Fruit fly (Drosophila melanogaster): ENCODE results near the gene CG7518.

The CG7518 gene

DNA sequence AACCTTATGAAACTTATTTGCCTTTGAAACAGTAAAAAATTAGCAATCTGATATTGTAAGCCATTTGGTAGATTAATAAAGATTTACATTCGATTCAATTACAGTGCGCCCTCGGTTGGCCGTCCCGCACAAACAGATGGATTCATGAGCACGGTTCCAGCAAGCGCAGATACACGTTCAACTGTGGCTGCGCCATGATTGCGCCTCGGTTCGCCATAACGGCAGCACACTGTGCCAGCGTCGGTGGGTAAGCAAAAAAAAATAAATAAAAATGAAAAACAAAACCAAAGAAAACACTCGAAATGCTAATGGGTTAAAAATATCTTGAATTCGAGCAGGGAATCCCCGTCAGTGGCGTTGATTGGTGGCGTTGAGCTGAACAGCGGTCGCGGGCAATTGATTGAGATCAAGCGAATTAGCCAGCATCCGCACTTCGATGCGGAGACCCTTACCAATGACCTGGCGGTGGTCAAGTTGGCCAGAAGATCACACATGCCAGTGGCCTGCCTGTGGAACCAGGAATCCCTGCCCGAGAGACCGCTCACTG lies 41.2 kb downstream of the CG7518 start (continued):
- TF ChIP-seq Lpt (GFP tag; optimal IDR thresholded peaks at IDR 0.05) (no peak), net (GFP tag; optimal IDR thresholded peaks at IDR 0.05) (peak; percentile 8), dsx (GFP tag; optimal IDR thresholded peaks at IDR 0.05; ENCODE audit: poor library complexity, severe bottlenecking) (no peak), Met (GFP tag; optimal IDR thresholded peaks at IDR 0.05) (peak; percentile 51), esn (GFP tag; optimal IDR thresholded peaks at IDR 0.05) (no peak), Eip75B (GFP tag; optimal IDR thresholded peaks at IDR 0.05) (no peak), CG6792 (GFP tag; optimal IDR thresholded peaks at IDR 0.05) (no peak), CG32006 (GFP tag; optimal IDR thresholded peaks at IDR 0.05) (no peak)

DNA sequence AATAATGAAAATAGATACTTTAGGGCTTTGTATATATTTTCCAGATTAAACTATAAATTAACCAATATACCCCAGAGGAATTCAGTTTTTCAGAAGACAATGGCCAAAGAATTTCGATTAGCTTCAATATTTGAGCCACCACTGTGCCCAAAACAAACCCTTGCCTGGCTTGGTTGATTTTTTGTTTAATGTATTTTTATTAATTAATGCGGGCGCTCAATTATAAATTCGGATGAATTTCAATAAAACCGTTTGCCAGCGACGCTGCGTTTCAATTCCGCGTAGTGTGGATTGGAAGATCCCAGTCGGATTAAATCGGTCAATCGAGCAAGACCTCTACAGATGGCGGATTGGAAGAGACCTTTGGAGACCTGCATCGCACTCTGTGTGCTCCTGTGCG lies 43.9 kb downstream of the CG7518 start, which contains the start of gene CG11670:
Gene CG11670, plus strand, starts transcription at position 301 of the 400 bp plus-strand sequence.
- TF ChIP-seq CG6792 (GFP tag; optimal IDR thresholded peaks at IDR 0.05) (no peak), CG10631 (GFP tag; optimal IDR thresholded peaks at IDR 0.05) (no peak), ss (GFP tag; optimal IDR thresholded peaks at IDR 0.05) (no peak), CG6854 (GFP tag; optimal IDR thresholded peaks at IDR 0.05) (no peak), spab (GFP tag; optimal IDR thresholded peaks at IDR 0.05) (no peak), CG11294 (GFP tag; IDR thresholded peaks at IDR 0.05) (no peak), esn (GFP tag; optimal IDR thresholded peaks at IDR 0.05) (no peak), Ets21C (GFP tag; optimal IDR thresholded peaks at IDR 0.05) (no peak), Smox (GFP tag; optimal IDR thresholded peaks at IDR 0.05) (no peak), Sox14 (GFP tag; optimal IDR thresholded peaks at IDR 0.05) (no peak), Hr38 (GFP tag; optimal IDR thresholded peaks at IDR 0.05) (no peak), CG7368 (GFP tag; optimal IDR thresholded peaks at IDR 0.05) (no peak), fd59A (GFP tag; optimal IDR thresholded peaks at IDR 0.05) (no peak), Hr4 (GFP tag; optimal IDR thresholded peaks at IDR 0.05) (no peak), achi (GFP tag; optimal IDR thresholded peaks at IDR 0.05) (no peak), CG16779 (tag; optimal IDR thresholded peaks at IDR 0.05) (no peak), cyc (GFP tag; optimal IDR thresholded peaks at IDR 0.05) (no peak), Eip78C (GFP tag) (no peak)

DNA sequence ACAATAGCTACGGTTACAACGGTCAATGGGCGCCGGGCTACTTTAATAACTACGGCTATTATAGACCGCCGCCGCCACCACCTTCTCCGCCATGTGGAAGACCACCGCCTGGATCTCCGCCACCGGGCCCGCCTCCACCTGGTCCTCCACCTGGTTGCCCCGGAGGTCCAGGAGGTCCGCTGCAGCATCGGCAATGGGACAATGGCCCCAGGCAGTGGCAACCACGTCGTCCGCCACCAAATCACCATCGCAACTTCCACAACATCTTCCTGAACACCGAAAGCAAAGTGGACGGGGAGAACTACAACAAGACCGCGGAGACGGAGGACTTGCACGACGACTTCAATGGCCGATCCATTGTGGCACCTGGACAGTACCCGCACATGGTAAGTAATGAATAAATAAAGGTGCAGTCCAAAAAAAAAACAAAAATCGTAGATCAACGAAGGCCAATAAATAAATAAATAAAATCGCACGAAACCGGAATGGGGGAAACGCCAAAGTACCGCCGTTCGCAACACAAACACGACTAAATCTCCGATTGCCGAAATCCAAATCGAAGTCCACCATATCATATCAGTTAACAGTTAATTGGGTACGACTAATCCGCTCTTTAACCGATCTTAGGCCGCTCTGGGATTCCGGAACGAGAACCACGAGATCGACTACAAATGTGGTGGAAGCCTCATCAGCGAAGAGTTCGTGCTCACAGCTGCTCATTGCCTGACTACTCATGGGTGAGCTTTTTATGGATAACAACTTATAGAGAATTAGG lies 44.6 kb downstream of the CG7518 start, which contains the start of gene snk:
Gene snk, minus strand, starts transcription at position 513 of the 775 bp plus-strand sequence.
- TF ChIP-seq Sox15 (GFP tag; optimal IDR thresholded peaks at IDR 0.05) (no peak), CG31627 (GFP tag; optimal IDR thresholded peaks at IDR 0.05) (no peak), spab (GFP tag; optimal IDR thresholded peaks at IDR 0.05) (no peak), CG32006 (GFP tag; optimal IDR thresholded peaks at IDR 0.05) (no peak)

DNA sequence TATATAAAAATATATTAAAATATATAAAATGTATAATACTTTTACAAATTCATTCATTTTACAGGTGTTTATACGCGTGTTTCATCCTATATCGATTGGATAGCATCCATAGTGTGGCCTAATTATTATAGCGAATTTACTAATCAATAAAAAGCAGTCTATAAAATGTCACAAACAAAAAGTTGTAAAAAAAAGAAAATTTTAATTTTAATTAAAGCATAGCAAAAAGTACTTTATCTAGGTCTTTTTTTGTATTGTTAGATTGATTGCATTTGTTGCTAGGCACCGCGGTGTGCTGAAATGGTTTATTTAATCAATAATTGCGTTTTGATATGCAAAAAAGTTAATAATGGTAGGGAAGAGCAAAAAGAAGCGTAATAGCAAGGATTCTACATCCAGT lies 46.0 kb downstream of the CG7518 start, which contains the start of gene CG45122:
Gene CG45122, plus strand, starts transcription at position 301 of the 400 bp plus-strand sequence.
- TF ChIP-seq CG8632 (GFP tag; optimal IDR thresholded peaks at IDR 0.05) (no peak), Smox (GFP tag; optimal IDR thresholded peaks at IDR 0.05) (no peak), CG6163 (GFP tag; IDR thresholded peaks at IDR 0.05) (no peak)

DNA sequence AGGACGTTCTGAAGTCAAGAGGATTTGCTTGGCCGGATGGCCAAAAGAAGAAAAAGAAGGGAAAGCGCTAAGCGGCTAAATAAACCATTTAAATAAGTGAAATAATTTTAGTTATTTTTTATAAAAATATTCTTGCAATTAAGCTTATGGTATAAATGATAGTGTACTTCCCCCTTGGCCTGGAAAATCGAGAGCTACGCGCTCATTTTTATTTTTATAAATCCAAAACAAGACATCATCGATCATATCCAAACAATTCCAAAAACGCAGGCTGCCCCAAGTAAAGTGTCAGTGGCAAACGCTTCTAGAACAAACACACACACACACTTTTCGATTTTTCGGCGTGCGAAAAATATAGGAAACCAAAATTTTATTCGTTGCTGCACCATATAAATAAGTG lies 46.6 kb downstream of the CG7518 start, which contains the start of gene Hsc70-2:
Gene Hsc70-2, plus strand, starts transcription at position 301 of the 400 bp plus-strand sequence.
- TF ChIP-seq CG6792 (GFP tag; optimal IDR thresholded peaks at IDR 0.05) (no peak), Ets96B (tag; optimal IDR thresholded peaks at IDR 0.05) (no peak), fd59A (GFP tag; optimal IDR thresholded peaks at IDR 0.05) (no peak), Hr39 (GFP tag; optimal IDR thresholded peaks at IDR 0.05) (no peak)

DNA sequence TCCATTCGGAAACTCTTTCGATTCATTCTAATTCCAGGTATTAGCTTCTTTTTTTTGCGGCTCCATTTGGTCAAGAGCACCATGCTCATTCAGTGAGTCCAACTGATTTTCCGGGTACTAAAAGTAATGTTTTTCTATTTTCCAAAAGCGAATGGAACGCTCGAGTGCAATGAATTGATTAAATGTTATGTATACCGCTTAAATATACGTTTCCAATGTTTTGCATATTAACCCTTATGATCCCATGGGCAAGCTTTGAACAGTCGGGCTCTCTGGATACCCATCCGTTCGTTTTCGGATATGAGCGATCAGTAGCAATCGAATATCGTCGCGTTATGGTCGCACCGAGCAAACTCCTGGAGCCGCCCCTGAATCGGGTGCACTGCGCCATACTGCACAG lies 49.5 kb downstream of the CG7518 start, which contains the start of gene CG31157:
Gene CG31157, plus strand, starts transcription at position 301 of the 400 bp plus-strand sequence.
- TF ChIP-seq Met (GFP tag; optimal IDR thresholded peaks at IDR 0.05): no peak
- no peak for TF ChIP-seq fd85E (GFP tag; optimal IDR thresholded peaks at IDR 0.05)
- TF ChIP-seq CG16779 (tag; optimal IDR thresholded peaks at IDR 0.05): no peak
- no peak for TF ChIP-seq fd59A (GFP tag; optimal IDR thresholded peaks at IDR 0.05)
- TF ChIP-seq esn (GFP tag; optimal IDR thresholded peaks at IDR 0.05): no peak
